Fruit fly (Drosophila melanogaster): ENCODE measurements around the gene Kul.

Gene Kul

DNA sequence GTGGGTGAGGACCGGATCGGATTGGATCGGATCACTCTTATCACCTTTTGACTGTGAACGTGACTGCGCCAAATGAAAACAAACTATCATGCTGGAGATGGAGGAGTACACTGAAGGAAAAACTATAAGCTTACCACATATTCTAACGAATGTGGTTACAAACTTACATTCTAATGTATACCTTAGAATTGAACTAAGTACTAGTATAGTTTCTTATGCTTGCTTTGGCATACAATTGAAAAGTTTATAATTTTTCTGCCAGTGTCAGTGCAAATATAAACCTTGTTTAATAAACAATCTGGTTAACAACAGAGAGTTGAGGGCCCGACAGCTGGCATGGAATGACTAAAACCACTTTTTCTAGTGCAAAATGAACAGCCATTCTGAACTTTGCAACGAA, 8.1 kb upstream of the Kul start:
- TF ChIP-seq CG13204 (GFP tag; optimal IDR thresholded peaks at IDR 0.05) (no peak), rn (GFP tag; IDR thresholded peaks at IDR 0.05) (no peak), fd96Ca (GFP tag; IDR thresholded peaks at IDR 0.05) (no peak), CG8159 (tag; optimal IDR thresholded peaks at IDR 0.05) (peak; percentile 18), CG8301 (tag; optimal IDR thresholded peaks at IDR 0.05) (peak; percentile 43), D1 (tag; optimal IDR thresholded peaks at IDR 0.05) (no peak), CG32121 (GFP tag; IDR thresholded peaks at IDR 0.05) (peak; percentile 45; the same call in 1 of the 2 replicates), gl (tag; optimal IDR thresholded peaks at IDR 0.05) (no peak), CG9948 (tag; optimal IDR thresholded peaks at IDR 0.05) (no peak), Snoo (tag; optimal IDR thresholded peaks at IDR 0.05) (no peak), Pif1B (GFP tag; optimal IDR thresholded peaks at IDR 0.05) (no peak), CG17806 (tag; optimal IDR thresholded peaks at IDR 0.05) (peak; percentile 13), Pif1A (GFP tag; optimal IDR thresholded peaks at IDR 0.05) (peak; percentile 8), CG12605 (GFP tag; IDR thresholded peaks at IDR 0.05) (peak; percentile 44; the same call in 1 of the 2 replicates), CG34367 (tag; optimal IDR thresholded peaks at IDR 0.05) (no peak), CG14655 (GFP tag; optimal IDR thresholded peaks at IDR 0.05) (peak; percentile 25), CG4496 (GFP tag; IDR thresholded peaks at IDR 0.05) (peak; percentile 76), CG15710 (tag; optimal IDR thresholded peaks at IDR 0.05) (peak; percentile 7), CG10348 (GFP tag; IDR thresholded peaks at IDR 0.05) (0 out of 2 replicates have a peak, but pooled peaks have one; percentile 15), Ets98B (GFP tag; IDR thresholded peaks at IDR 0.05) (peak; percentile 54), EcR (GFP tag; optimal IDR thresholded peaks at IDR 0.05) (no peak)

DNA sequence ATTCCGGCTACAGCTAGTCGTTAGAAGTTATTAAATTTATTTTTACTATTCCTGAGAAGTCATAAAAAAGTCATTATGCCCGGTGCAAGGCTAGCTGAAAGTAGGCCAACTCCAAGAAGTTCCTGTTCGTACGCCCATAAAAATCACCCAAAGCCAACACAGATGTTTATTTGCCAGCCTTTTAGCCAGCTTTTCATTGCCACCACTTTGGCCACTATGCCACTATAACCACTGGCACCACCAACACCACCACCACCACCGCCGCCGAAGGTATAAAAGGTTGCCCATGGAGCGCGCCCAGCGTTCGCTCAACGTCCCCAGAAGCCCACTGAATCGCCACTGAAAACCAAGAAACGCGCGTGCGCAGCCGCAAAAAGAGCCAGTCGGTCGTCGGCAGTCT, 7.3 kb upstream of the Kul start, which contains the start of gene CG15506:
Gene CG15506 (plus strand): TSS at position 301 of the 400 bp plus-strand sequence.
- TF ChIP-seq CG8159 (tag; optimal IDR thresholded peaks at IDR 0.05) (no peak), D1 (tag; optimal IDR thresholded peaks at IDR 0.05) (no peak), Pif1A (GFP tag; optimal IDR thresholded peaks at IDR 0.05) (no peak), rn (GFP tag; IDR thresholded peaks at IDR 0.05) (no peak), CG17806 (tag; optimal IDR thresholded peaks at IDR 0.05) (no peak), Snoo (tag; optimal IDR thresholded peaks at IDR 0.05) (no peak)

DNA sequence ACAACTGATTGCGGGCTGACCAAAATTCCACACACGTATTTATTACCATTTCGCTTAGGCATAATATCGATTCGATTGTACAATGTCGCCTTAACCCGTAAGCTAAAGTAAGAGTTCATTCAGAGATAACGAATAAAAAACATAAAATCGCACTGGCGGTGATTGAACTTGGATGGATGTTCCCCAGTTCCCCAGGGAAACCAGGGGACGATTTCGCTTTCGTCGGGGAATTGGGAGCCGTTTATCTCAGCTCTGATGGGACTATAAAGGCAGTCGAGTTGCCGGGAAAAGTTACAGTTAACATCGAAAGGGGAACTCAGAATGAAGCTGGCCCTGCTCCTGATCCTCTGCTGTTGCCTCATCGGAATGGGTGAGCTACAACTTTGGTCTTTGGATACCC, 3.4 kb upstream of the Kul start, which contains the start of gene CG34296:
Gene CG34296 (plus strand): TSS at position 301 of the 400 bp plus-strand sequence.
- no peak for TF ChIP-seq D1 (tag; optimal IDR thresholded peaks at IDR 0.05)
- TF ChIP-seq Pif1B (GFP tag; optimal IDR thresholded peaks at IDR 0.05), result no peak
- no peak for TF ChIP-seq CG32121 (GFP tag; IDR thresholded peaks at IDR 0.05)
- TF ChIP-seq Ets98B (GFP tag; IDR thresholded peaks at IDR 0.05), result no peak
- TF ChIP-seq Pif1A (GFP tag; optimal IDR thresholded peaks at IDR 0.05), result no peak
- no peak for TF ChIP-seq EcR (GFP tag; optimal IDR thresholded peaks at IDR 0.05)
- no peak for TF ChIP-seq CG8301 (tag; optimal IDR thresholded peaks at IDR 0.05)
- no peak for TF ChIP-seq CG13204 (GFP tag; optimal IDR thresholded peaks at IDR 0.05)
- no peak for TF ChIP-seq CG34367 (tag; optimal IDR thresholded peaks at IDR 0.05)
- TF ChIP-seq CG4496 (GFP tag; IDR thresholded peaks at IDR 0.05), result no peak
- no peak for TF ChIP-seq Snoo (tag; optimal IDR thresholded peaks at IDR 0.05)
- TF ChIP-seq rn (GFP tag; IDR thresholded peaks at IDR 0.05), result no peak
- TF ChIP-seq CG10348 (GFP tag; IDR thresholded peaks at IDR 0.05), result no peak
- no peak for TF ChIP-seq gl (tag; optimal IDR thresholded peaks at IDR 0.05)
- TF ChIP-seq CG9948 (tag; optimal IDR thresholded peaks at IDR 0.05), result no peak

DNA sequence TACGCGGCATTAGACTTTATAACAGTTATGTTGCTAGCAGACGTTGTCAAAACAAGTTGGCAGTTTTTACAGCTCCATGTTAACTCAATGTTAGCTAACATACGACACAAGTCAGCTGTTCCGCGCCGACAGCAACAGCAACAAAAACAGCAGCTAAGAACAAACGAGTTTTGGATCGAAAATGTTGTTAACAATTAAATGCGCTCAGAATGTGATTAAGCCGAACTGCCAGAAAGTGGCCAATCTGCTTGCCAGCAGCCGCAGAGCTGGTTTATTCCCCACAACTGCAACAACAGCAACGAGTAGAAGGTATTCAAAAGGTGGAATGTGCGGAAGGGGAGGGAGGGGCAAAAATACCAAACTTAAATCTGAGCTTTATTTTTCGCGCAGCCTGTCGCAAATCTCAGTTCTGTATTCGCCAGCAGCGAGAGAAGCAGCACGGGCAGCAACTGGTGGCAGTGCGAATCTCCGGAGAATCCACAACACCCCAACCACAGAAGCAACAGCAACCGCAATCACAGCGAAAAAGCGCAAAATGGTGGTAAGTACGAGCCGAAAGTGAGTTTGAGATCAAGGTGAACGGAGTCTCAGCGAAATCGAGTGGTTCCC, 2.5 kb upstream of the Kul start, which contains the start of gene Pcd:
Gene Pcd (plus strand): TSS at position 116 of the 609 bp plus-strand sequence.
- TF ChIP-seq CG4496 (GFP tag; IDR thresholded peaks at IDR 0.05) (0 out of 3 replicates have a peak, but pooled peaks have one; percentile 52), CG12605 (GFP tag; IDR thresholded peaks at IDR 0.05) (peak; percentile 62; the same call in 1 of the 2 replicates), CG8301 (tag; optimal IDR thresholded peaks at IDR 0.05) (no peak), CG10348 (GFP tag; IDR thresholded peaks at IDR 0.05) (no peak), EcR (GFP tag; optimal IDR thresholded peaks at IDR 0.05) (peak; percentile 24), Ets98B (GFP tag; IDR thresholded peaks at IDR 0.05) (peak; percentile 34; the same call in 1 of the 2 replicates)

DNA sequence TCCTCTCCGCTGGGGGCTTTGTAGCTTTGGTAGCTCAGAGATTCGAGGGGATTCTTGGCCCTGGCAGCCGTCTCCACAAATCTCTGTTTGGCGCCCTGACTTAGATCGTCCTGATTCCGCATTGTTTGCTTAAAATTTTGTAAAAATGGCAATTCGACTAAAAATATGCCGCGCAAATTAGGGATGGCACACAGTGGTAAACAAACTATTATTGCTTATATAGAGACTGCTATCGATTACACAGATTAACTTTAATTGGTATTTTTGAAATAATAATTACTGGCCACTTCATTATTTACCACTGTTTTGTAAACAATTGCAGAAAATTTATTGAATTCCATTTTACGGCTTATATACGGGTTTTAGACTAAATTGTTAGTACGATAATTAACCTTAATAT, 885 bp upstream of the Kul start, which contains the start of the genes Naa40 and CG18731:
Gene Naa40 (minus strand): TSS at position 206 of the 400 bp plus-strand sequence.
Gene CG18731 (plus strand): TSS at position 283 of the 400 bp plus-strand sequence.
- TF ChIP-seq EcR (GFP tag; optimal IDR thresholded peaks at IDR 0.05) (no peak), CG8301 (tag; optimal IDR thresholded peaks at IDR 0.05) (no peak), rn (GFP tag; IDR thresholded peaks at IDR 0.05) (no peak), CG12605 (GFP tag; IDR thresholded peaks at IDR 0.05) (no peak), CG34367 (tag; optimal IDR thresholded peaks at IDR 0.05) (no peak), CG9948 (tag; optimal IDR thresholded peaks at IDR 0.05) (no peak), Snoo (tag; optimal IDR thresholded peaks at IDR 0.05) (no peak), CG13204 (GFP tag; optimal IDR thresholded peaks at IDR 0.05) (no peak), Ets98B (GFP tag; IDR thresholded peaks at IDR 0.05) (no peak), gl (tag; optimal IDR thresholded peaks at IDR 0.05) (no peak), CG4496 (GFP tag; IDR thresholded peaks at IDR 0.05) (no peak), CG14655 (GFP tag; optimal IDR thresholded peaks at IDR 0.05) (no peak), D1 (tag; optimal IDR thresholded peaks at IDR 0.05) (no peak), CG17806 (tag; optimal IDR thresholded peaks at IDR 0.05) (no peak), CG10348 (GFP tag; IDR thresholded peaks at IDR 0.05) (no peak), CG15710 (tag; optimal IDR thresholded peaks at IDR 0.05) (no peak), Pif1B (GFP tag; optimal IDR thresholded peaks at IDR 0.05) (no peak), CG32121 (GFP tag; IDR thresholded peaks at IDR 0.05) (no peak)

DNA sequence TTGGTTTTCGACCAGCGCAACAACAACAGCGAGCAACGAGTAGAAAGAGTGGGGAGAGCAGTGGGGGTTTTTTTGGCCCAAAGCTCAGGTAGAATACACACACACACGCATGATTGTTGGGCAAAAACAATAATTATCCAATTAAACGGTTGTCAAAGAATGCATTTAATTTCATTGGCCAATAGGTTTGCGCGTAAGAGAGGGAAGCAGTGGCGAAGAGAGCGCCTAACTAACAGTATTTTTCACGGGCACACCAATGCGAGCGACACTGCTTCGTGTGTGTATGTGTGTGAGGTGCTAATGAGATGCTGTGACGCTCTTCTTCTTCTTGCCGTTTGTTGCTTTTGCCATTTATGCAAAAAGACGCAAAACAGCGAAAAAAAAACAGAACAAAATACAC, 647 bp downstream of the Kul start:
- TF ChIP-seq EcR (GFP tag; optimal IDR thresholded peaks at IDR 0.05) (peak; percentile 4), CG9948 (tag; optimal IDR thresholded peaks at IDR 0.05) (no peak)

All from whole organism, pupa.